Worm (Caenorhabditis elegans): ENCODE results near the gene C02D5.4.

DNA sequence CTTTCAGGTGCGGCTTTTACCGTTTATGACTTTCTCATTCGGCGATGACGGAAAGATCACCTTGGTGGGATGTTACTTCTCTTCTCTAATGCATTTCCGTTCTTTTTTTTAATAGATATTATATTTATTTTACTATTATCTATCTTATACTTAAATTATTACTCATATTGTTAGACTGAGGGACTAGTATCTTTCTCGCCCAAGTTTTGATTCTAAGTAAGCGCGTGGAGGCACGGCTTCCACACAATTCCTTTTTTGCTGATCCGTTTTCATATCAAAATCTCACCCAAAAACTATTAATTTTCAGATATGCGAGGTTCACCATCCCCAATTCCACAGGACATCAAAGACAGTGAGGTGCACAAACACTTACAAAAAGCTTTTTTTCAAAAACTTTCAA lies 22.2 kb upstream of the C02D5.4 start, which contains the start of gene ZC21.10:
- TF ChIP-seq nhr-10 (tag; optimal IDR thresholded peaks at IDR 0.05) (no peak), aly-2 (tag; optimal IDR thresholded peaks at IDR 0.05) (no peak), egl-27 (tag; optimal IDR thresholded peaks at IDR 0.05) (no peak), ztf-11 (tag; optimal IDR thresholded peaks at IDR 0.05) (no peak), mdl-1 (tag; optimal IDR thresholded peaks at IDR 0.05) (no peak), snpc-4 (tag; optimal IDR thresholded peaks at IDR 0.05) (no peak)

Data from whole organism, L2 larva.